2 worm cellular contexts compared by ENCODE assay signal in the genomic region with DNA sequence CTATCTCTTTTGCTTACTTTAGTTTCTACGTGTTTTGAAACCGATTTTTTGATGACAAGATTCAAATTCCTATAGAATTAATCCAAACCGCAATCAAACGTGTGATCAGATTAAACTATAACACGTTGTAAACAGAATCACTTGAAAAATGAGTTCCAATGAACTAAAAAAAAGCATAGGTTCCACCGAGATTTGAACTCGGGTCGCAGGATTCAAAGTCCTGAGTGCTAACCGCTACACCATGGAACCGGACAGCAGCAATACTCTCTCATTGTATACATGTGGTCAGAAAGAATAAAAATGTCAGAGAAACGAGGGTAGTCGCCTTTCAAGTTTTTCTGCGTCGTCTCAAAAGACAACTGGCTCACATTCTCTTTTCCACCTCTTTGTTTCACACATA.
A peak's percentile ranks its signal among the peaks of the same experiment; 100 is the strongest.
TF ChIP-seq lines count a peak whose summit lies in the region.

No protein-coding gene starts in this region.

TF ChIP-seq in whole organism, L4 larva, 104 proteins besides CTCF, POLR2A, EP300 and RAD21 (continued from another document):
- TF ChIP-seq spr-3 (GFP tag; optimal IDR thresholded peaks at IDR 0.05; lab: Kevin White, UChicago) (peak; percentile 45), ceh-44 (GFP tag; IDR thresholded peaks at IDR 0.05; lab: Robert Waterston, UW) (peak; percentile 66), hlh-11 (tag; optimal IDR thresholded peaks at IDR 0.05; lab: Kevin White, UChicago) (peak; percentile 49), gei-8 (GFP tag; optimal IDR thresholded peaks at IDR 0.05; lab: Kevin White, UChicago) (peak; percentile 70), lsy-2 (tag; optimal IDR thresholded peaks at IDR 0.05; lab: Kevin White, UChicago) (peak in 1 of 2 experiments; percentile 56), tra-1 (GFP tag; IDR thresholded peaks at IDR 0.05; lab: Robert Waterston, UW) (peak; percentile 69), nhr-41 (GFP tag; IDR thresholded peaks at IDR 0.05; lab: Robert Waterston, UW) (0 out of 2 replicates have a peak, but pooled peaks have one; percentile 56), dve-1 (tag; optimal IDR thresholded peaks at IDR 0.05; lab: Kevin White, UChicago; ENCODE audit: insufficient read depth) (peak; percentile 24), ztf-7 (tag; optimal IDR thresholded peaks at IDR 0.05; lab: Kevin White, UChicago) (peak; percentile 60), F49E8.2 (tag; optimal IDR thresholded peaks at IDR 0.05; lab: Kevin White, UChicago; ENCODE audit: borderline replicate concordance) (no peak), mxl-3 (GFP tag; optimal IDR thresholded peaks at IDR 0.05; lab: Kevin White, UChicago) (peak; percentile 4), daf-12 (tag; optimal IDR thresholded peaks at IDR 0.05; lab: Kevin White, UChicago) (no peak), nhr-48 (tag; optimal IDR thresholded peaks at IDR 0.05; lab: Kevin White, UChicago) (peak; percentile 66), ces-1 (GFP tag; optimal IDR thresholded peaks at IDR 0.05; lab: Kevin White, UChicago) (peak; percentile 30), mdt-29 (GFP tag; IDR thresholded peaks at IDR 0.05; lab: Robert Waterston, UW) (0 out of 2 replicates have a peak, but pooled peaks have one; percentile 55), ZK337.2 (GFP tag; IDR thresholded peaks at IDR 0.05; lab: Robert Waterston, UW) (peak; percentile 61), madf-9 (GFP tag; conservative IDR thresholded peaks at IDR 0.05; lab: Robert Waterston, UW) (peak; percentile 84), zip-11 (GFP tag; IDR thresholded peaks at IDR 0.05; lab: Robert Waterston, UW) (no peak), hmg-1.1 (GFP tag; IDR thresholded peaks at IDR 0.05; lab: Robert Waterston, UW) (peak; percentile 91), php-3 (GFP tag; IDR thresholded peaks at IDR 0.05; lab: Robert Waterston, UW) (peak; percentile 69; the same call in 1 of the 2 replicates), saeg-2 (GFP tag; IDR thresholded peaks at IDR 0.05; lab: Robert Waterston, UW) (0 out of 2 replicates have a peak, but pooled peaks have one; percentile 18), hlh-30 (tag; optimal IDR thresholded peaks at IDR 0.05; lab: Kevin White, UChicago; ENCODE audit: insufficient read depth) (peak; percentile 47), F10B5.3 (tag; optimal IDR thresholded peaks at IDR 0.05; lab: Kevin White, UChicago) (no peak), tag-97 (GFP tag; IDR thresholded peaks at IDR 0.05; lab: Robert Waterston, UW) (no peak), nhr-237 (tag; optimal IDR thresholded peaks at IDR 0.05; lab: Kevin White, UChicago) (no peak), daf-16 (GFP tag; optimal IDR thresholded peaks at IDR 0.05; lab: Kevin White, UChicago) (peak; percentile 20 to 79), daf-16 (tag; optimal IDR thresholded peaks at IDR 0.05; lab: Kevin White, UChicago) (peak; percentile 70), lin-13 (GFP tag; optimal IDR thresholded peaks at IDR 0.05; lab: Kevin White, UChicago) (peak; percentile 50), ceh-32 (tag; optimal IDR thresholded peaks at IDR 0.05; lab: Kevin White, UChicago; ENCODE audit: poor library complexity) (no peak), ama-1 (optimal IDR thresholded peaks at IDR 0.05; lab: Kevin White, UChicago) (no peak), egl-43 (GFP tag; IDR thresholded peaks at IDR 0.05; lab: Robert Waterston, UW) (peak; percentile 97), R02D3.7 (tag; optimal IDR thresholded peaks at IDR 0.05; lab: Kevin White, UChicago) (no peak), lin-39 (tag; optimal IDR thresholded peaks at IDR 0.05; lab: Kevin White, UChicago) (no peak), vab-7 (GFP tag; IDR thresholded peaks at IDR 0.05; lab: Robert Waterston, UW) (peak; percentile 72), dpl-1 (GFP tag; optimal IDR thresholded peaks at IDR 0.05; lab: Kevin White, UChicago) (no peak), Y105C5A.15 (GFP tag; IDR thresholded peaks at IDR 0.05; lab: Robert Waterston, UW) (peak; percentile 85), nhr-76 (tag; optimal IDR thresholded peaks at IDR 0.05; lab: Kevin White, UChicago) (no peak), skn-1 (tag; optimal IDR thresholded peaks at IDR 0.05; lab: Kevin White, UChicago) (no peak), lin-1 (GFP tag; IDR thresholded peaks at IDR 0.05; lab: Robert Waterston, UW) (peak; percentile 51; the same call in 1 of the 2 replicates), ceh-62 (tag; optimal IDR thresholded peaks at IDR 0.05; lab: Kevin White, UChicago) (no peak), ctbp-1 (GFP tag; IDR thresholded peaks at IDR 0.05; lab: Robert Waterston, UW) (peak; percentile 74)

TF ChIP-seq in whole organism, late embryonic, 69 proteins besides CTCF, POLR2A, EP300 and RAD21 (continued from another document):
- TF ChIP-seq Y22D7AL.16 (tag; optimal IDR thresholded peaks at IDR 0.05; lab: Kevin White, UChicago) (no peak), ttx-3 (tag; optimal IDR thresholded peaks at IDR 0.05; lab: Kevin White, UChicago) (no peak), ceh-30 (tag; optimal IDR thresholded peaks at IDR 0.05; lab: Kevin White, UChicago) (no peak), gmeb-2 (tag; optimal IDR thresholded peaks at IDR 0.05; lab: Kevin White, UChicago) (peak; percentile 30), ama-1 (optimal IDR thresholded peaks at IDR 0.05; lab: Kevin White, UChicago) (no peak), unc-86 (tag; optimal IDR thresholded peaks at IDR 0.05; lab: Kevin White, UChicago) (peak; percentile 8), nhr-232 (tag; optimal IDR thresholded peaks at IDR 0.05; lab: Kevin White, UChicago) (peak; percentile 45)
